Fruit fly (Drosophila melanogaster) whole organism, embryonic: ENCODE measurements around the gene scrib.
A peak's percentile ranks its signal among the peaks of the same experiment; 100 is the strongest.

Source experiments
- Ada2b ChIP-seq: fragments of 200-800 bp; sonication (Bioruptor generic); IDR thresholded peaks from 2 replicates; pipeline ENCODE4 v1.3.6; 2022; ENCODE audit warnings: missing biosample characterization, missing genetic modification characterization
- Awh ChIP-seq: fragments of 200-800 bp; sonication (Bioruptor generic); IDR thresholded peaks from 2 replicates; pipeline ENCODE4, ENCODE4 v1.3.6; 2022; ENCODE audit warnings: missing biosample characterization, missing genetic modification characterization
- CG10147 ChIP-seq: fragments of 200-800 bp; sonication (Bioruptor generic); optimal IDR thresholded peaks from 2 replicates; lab custom pipeline; 2019; ENCODE audit warnings: missing biosample characterization, mild to moderate bottlenecking, missing genetic modification characterization, moderate library complexity
- CG10209 ChIP-seq: fragments of 200-800 bp; sonication (Bioruptor generic); optimal IDR thresholded peaks from 3 replicates; lab custom pipeline; 2017; ENCODE audit warnings: missing biosample characterization, mild to moderate bottlenecking, missing genetic modification characterization, missing genetic modification reagents
- CG11695 ChIP-seq: fragments of 200-800 bp; sonication (Bioruptor generic); IDR thresholded peaks from 3 replicates; pipeline ENCODE4 v1.3.6; 2022; ENCODE audit warnings: missing biosample characterization, missing genetic modification characterization
- CG12219 ChIP-seq: fragments of 200-800 bp; sonication (Bioruptor generic); optimal IDR thresholded peaks from 3 replicates; lab custom pipeline; 2018; ENCODE audit warnings: missing biosample characterization, mild to moderate bottlenecking, missing genetic modification characterization
- CG13123 ChIP-seq: fragments of 200-800 bp; sonication (Bioruptor generic); optimal IDR thresholded peaks from 2 replicates; lab custom pipeline; 2016; ENCODE audit warnings: missing biosample characterization, missing genetic modification characterization
- CG15696 ChIP-seq: fragments of 200-800 bp; sonication (Bioruptor generic); optimal IDR thresholded peaks from 2 replicates; lab custom pipeline; 2019; ENCODE audit warnings: missing biosample characterization, mild to moderate bottlenecking, missing genetic modification characterization, moderate library complexity
- CG16779 ChIP-seq: fragments of 200-800 bp; sonication (Bioruptor generic); IDR thresholded peaks from 2 replicates; pipeline ENCODE4 v1.3.6; 2022; ENCODE audit warnings: missing biosample characterization, missing genetic modification characterization
- CG17186 ChIP-seq: fragments of 200-800 bp; sonication (Bioruptor generic); optimal IDR thresholded peaks from 3 replicates; lab custom pipeline; 2017; ENCODE audit warnings: missing biosample characterization, missing genetic modification reagents, missing genetic modification characterization
- CG30431 ChIP-seq: fragments of 200-800 bp; sonication (Bioruptor generic); optimal IDR thresholded peaks from 2 replicates; lab custom pipeline; 2017; ENCODE audit warnings: missing biosample characterization, missing genetic modification characterization
- CG31224 ChIP-seq: fragments of 200-800 bp; sonication (Bioruptor generic); IDR thresholded peaks from 2 replicates; pipeline ENCODE4 v1.3.6; 2022; ENCODE audit warnings: missing biosample characterization, missing genetic modification characterization
- CG6654 ChIP-seq: fragments of 200-800 bp; sonication (Bioruptor generic); optimal IDR thresholded peaks from 2 replicates; lab custom pipeline; 2017; ENCODE audit warnings: missing biosample characterization, mild to moderate bottlenecking, missing genetic modification characterization
- CG7556 ChIP-seq: fragments of 200-800 bp; sonication (Bioruptor generic); optimal IDR thresholded peaks from 2 replicates; lab custom pipeline; 2017; ENCODE audit warnings: missing biosample characterization, mild to moderate bottlenecking, missing genetic modification characterization
- CG7786 ChIP-seq: fragments of 200-800 bp; sonication (Bioruptor generic); optimal IDR thresholded peaks from 2 replicates; lab custom pipeline; 2016; ENCODE audit warnings: missing biosample characterization, missing genetic modification characterization
- CG7928 ChIP-seq: fragments of 200-800 bp; sonication (Bioruptor generic); optimal IDR thresholded peaks from 2 replicates; lab custom pipeline; 2017; ENCODE audit warnings: missing biosample characterization, mild to moderate bottlenecking, missing genetic modification characterization
- CG8089 ChIP-seq: fragments of 200-800 bp; sonication (Bioruptor generic); optimal IDR thresholded peaks from 3 replicates; lab custom pipeline; 2016; ENCODE audit warnings: missing biosample characterization, missing genetic modification characterization
- CG8290 ChIP-seq, 3 experiments: fragments of 200-800 bp; sonication (Bioruptor generic); optimal IDR thresholded peaks; 2 replicates each; lab custom pipeline; 2016 to 2019; ENCODE audit warnings: missing biosample characterization in 3 of 3, missing genetic modification characterization in 3 of 3, mild to moderate bottlenecking in 2 of 3, moderate library complexity in 1 of 3
- CG8765 ChIP-seq: fragments of 200-800 bp; sonication (Bioruptor generic); IDR thresholded peaks from 2 replicates; pipeline ENCODE4 v1.3.6; 2022; ENCODE audit warnings: missing biosample characterization, missing genetic modification characterization
- CG9215 ChIP-seq: fragments of 200-800 bp; sonication (Bioruptor generic); IDR thresholded peaks from 2 replicates; pipeline ENCODE4 v1.3.6; 2022; ENCODE audit warnings: missing biosample characterization, missing genetic modification characterization
- Camta ChIP-seq: fragments of 200-800 bp; sonication (Bioruptor generic); optimal IDR thresholded peaks from 2 replicates; lab custom pipeline; 2016; ENCODE audit warnings: missing biosample characterization, missing genetic modification characterization
- Dad ChIP-seq: fragments of 200-800 bp; sonication (Bioruptor generic); optimal IDR thresholded peaks from 3 replicates; lab custom pipeline; 2016; ENCODE audit warnings: missing biosample characterization, missing genetic modification characterization
- Dip2 ChIP-seq: fragments of 200-800 bp; sonication (Bioruptor generic); IDR thresholded peaks from 2 replicates; pipeline ENCODE4 v1.3.6; 2022; ENCODE audit warnings: missing biosample characterization, missing genetic modification characterization
- Doc2 ChIP-seq: fragments of 200-800 bp; sonication (Bioruptor generic); IDR thresholded peaks from 2 replicates; pipeline ENCODE4 v1.3.6; 2022; ENCODE audit warnings: missing biosample characterization, missing genetic modification characterization
- Eip74EF ChIP-seq, 2 experiments: fragments of 200-800 bp in 1 of 2; fragments of >200 bp in 1 of 2; sonication (Bioruptor generic) in 1 of 2; optimal IDR thresholded peaks; 2 replicates each; lab custom pipeline; 2017 to 2019; ENCODE audit warnings: missing biosample characterization in 2 of 2, missing genetic modification characterization in 2 of 2, mild to moderate bottlenecking in 1 of 2, moderate library complexity in 1 of 2
- Fer3 ChIP-seq: fragments of 200-800 bp; sonication (Bioruptor generic); optimal IDR thresholded peaks from 2 replicates; lab custom pipeline; 2018; ENCODE audit warnings: missing biosample characterization, mild to moderate bottlenecking, missing genetic modification characterization, moderate library complexity
- Hmr ChIP-seq: fragments of 200-800 bp; sonication (Bioruptor generic); optimal IDR thresholded peaks from 3 replicates; lab custom pipeline; 2017; ENCODE audit warnings: mild to moderate bottlenecking, missing biosample characterization, missing genetic modification reagents, missing genetic modification characterization
- Jarid2 ChIP-seq: fragments of 200-800 bp; sonication (Bioruptor generic); optimal IDR thresholded peaks from 3 replicates; lab custom pipeline; 2017; ENCODE audit warnings: mild to moderate bottlenecking, missing biosample characterization, missing genetic modification reagents, missing genetic modification characterization
- Lpt ChIP-seq: fragments of >200 bp; optimal IDR thresholded peaks from 2 replicates; lab custom pipeline; 2018; ENCODE audit warnings: missing biosample characterization, missing genetic modification characterization
- NC2α ChIP-seq: fragments of 200-800 bp; sonication (Bioruptor generic); optimal IDR thresholded peaks from 2 replicates; lab custom pipeline; 2016; ENCODE audit warnings: missing biosample characterization, missing genetic modification characterization
- NC2β ChIP-seq: fragments of 200-800 bp; sonication (Bioruptor generic); optimal IDR thresholded peaks from 2 replicates; lab custom pipeline; 2016; ENCODE audit warnings: missing biosample characterization, missing genetic modification characterization
- Spps ChIP-seq: fragments of 200-800 bp; sonication (Bioruptor generic); optimal IDR thresholded peaks from 2 replicates; lab custom pipeline; 2018; ENCODE audit warnings: missing biosample characterization, mild to moderate bottlenecking, missing genetic modification characterization
- bigmax ChIP-seq: fragments of 200-800 bp; sonication (Bioruptor generic); optimal IDR thresholded peaks from 2 replicates; lab custom pipeline; 2018; ENCODE audit warnings: missing biosample characterization, mild to moderate bottlenecking, missing genetic modification characterization
- dan ChIP-seq: fragments of 200-800 bp; sonication (Bioruptor generic); IDR thresholded peaks from 2 replicates; pipeline ENCODE4 v1.3.6; 2022; ENCODE audit warnings: missing biosample characterization, missing genetic modification characterization
- dati ChIP-seq: fragments of 200-800 bp; sonication (Bioruptor generic); IDR thresholded peaks from 2 replicates; pipeline ENCODE4 v1.3.6; 2022; ENCODE audit warnings: missing biosample characterization, missing genetic modification characterization
- disco-r ChIP-seq: fragments of 200-800 bp; sonication (Bioruptor generic); optimal IDR thresholded peaks from 2 replicates; lab custom pipeline; 2016; ENCODE audit warnings: missing biosample characterization, missing genetic modification characterization
- esg ChIP-seq: fragments of 200-800 bp; sonication (Bioruptor generic); conservative IDR thresholded peaks from 2 replicates; pipeline ENCODE4 v1.3.6; 2022; ENCODE audit warnings: missing biosample characterization, missing genetic modification characterization
- fru ChIP-seq: fragments of >200 bp; optimal IDR thresholded peaks from 2 replicates; lab custom pipeline; 2017
- kni ChIP-seq: fragments of 200-800 bp; sonication (Bioruptor generic); optimal IDR thresholded peaks from 3 replicates; lab custom pipeline; 2017; ENCODE audit warnings: mild to moderate bottlenecking, missing biosample characterization, missing genetic modification reagents, missing genetic modification characterization
- oc ChIP-seq: fragments of 200-800 bp; sonication (Bioruptor generic); optimal IDR thresholded peaks from 2 replicates; lab custom pipeline; 2018; ENCODE audit warnings: missing biosample characterization, mild to moderate bottlenecking, missing genetic modification characterization, moderate library complexity
- onecut ChIP-seq: fragments of 200-800 bp; sonication (Bioruptor generic); IDR thresholded peaks from 2 replicates; pipeline ENCODE4 v1.3.6; 2022; ENCODE audit warnings: missing biosample characterization, missing genetic modification characterization
- otp ChIP-seq: fragments of 200-800 bp; sonication (Bioruptor generic); IDR thresholded peaks from 3 replicates; pipeline ENCODE4, ENCODE4 v1.3.6; 2022; ENCODE audit warnings: missing biosample characterization, missing genetic modification characterization
- run ChIP-seq: fragments of 200-800 bp; sonication (Bioruptor generic); optimal IDR thresholded peaks from 3 replicates; lab custom pipeline; 2018; ENCODE audit warnings: missing biosample characterization, mild to moderate bottlenecking, missing genetic modification characterization
- salm ChIP-seq: fragments of 200-800 bp; sonication (Bioruptor generic); optimal IDR thresholded peaks from 2 replicates; lab custom pipeline; 2018; ENCODE audit warnings: missing biosample characterization, mild to moderate bottlenecking, missing genetic modification characterization
- sd ChIP-seq: fragments of 200-800 bp; sonication (Bioruptor generic); optimal IDR thresholded peaks from 3 replicates; lab custom pipeline; 2018; ENCODE audit warnings: missing biosample characterization, mild to moderate bottlenecking, missing genetic modification characterization, moderate library complexity
- seq ChIP-seq: fragments of 200-800 bp; sonication (Bioruptor generic); IDR thresholded peaks from 2 replicates; pipeline ENCODE4 v1.3.6; 2022; ENCODE audit warnings: missing biosample characterization, missing genetic modification characterization
- sob ChIP-seq: fragments of 200-800 bp; sonication (Bioruptor generic); IDR thresholded peaks from 2 replicates; pipeline ENCODE4 v1.3.6; 2022; ENCODE audit warnings: missing biosample characterization, missing genetic modification characterization
- tgo ChIP-seq: fragments of 200-800 bp; sonication (Bioruptor generic); IDR thresholded peaks from 3 replicates; pipeline ENCODE4 v1.3.6; 2022; ENCODE audit warnings: missing biosample characterization, missing genetic modification characterization
- vvl ChIP-seq: fragments of 200-800 bp; sonication (Bioruptor generic); IDR thresholded peaks from 2 replicates; pipeline ENCODE4 v1.3.6; 2022; ENCODE audit warnings: missing biosample characterization, missing genetic modification characterization
- z ChIP-seq: fragments of 200-800 bp; sonication (Bioruptor generic); IDR thresholded peaks from 3 replicates; pipeline ENCODE4 v1.3.6; 2022; ENCODE audit warnings: missing biosample characterization, missing genetic modification characterization

Gene scrib

dm6 chr3R:26633010-26633409 is 96.9 kb downstream of the scrib start (continued):
- TF ChIP-seq CG6654 (no peak), Awh (GFP tag; lab: Robert Waterston, UW) (0 out of 2 replicates have a peak, but pooled peaks have one; percentile 15), vvl (GFP tag; lab: Robert Waterston, UW) (peak; percentile 61; the same call in 1 of the 2 replicates), run (no peak), sob (GFP tag; lab: Robert Waterston, UW) (no peak), CG10147 (GFP tag; lab: Kevin White, UChicago) (no peak), Doc2 (no peak), fru (lab: Kevin White, UChicago) (no peak), CG16779 (GFP tag; lab: Robert Waterston, UW) (no peak), dati (GFP tag; lab: Robert Waterston, UW) (no peak), CG13123 (GFP tag; lab: Kevin White, UChicago) (no peak), CG7556 (GFP tag; lab: Kevin White, UChicago) (no peak), z (GFP tag; lab: Robert Waterston, UW) (no peak), CG11695 (GFP tag; lab: Robert Waterston, UW) (no peak), CG17186 (no peak), CG8290 (GFP tag; optimal IDR thresholded peaks at IDR 0.05; lab: Kevin White, UChicago) (no peak), CG8290 (tag; optimal IDR thresholded peaks at IDR 0.05; lab: Kevin White, UChicago) (no peak), Dad (GFP tag; lab: Kevin White, UChicago) (no peak), sd (tag; lab: Kevin White, UChicago) (peak; percentile 82), onecut (GFP tag; lab: Robert Waterston, UW) (peak; percentile 43), CG10209 (GFP tag; lab: Kevin White, UChicago) (no peak), CG7928 (no peak), esg (GFP tag; lab: Robert Waterston, UW) (no peak), CG12219 (no peak), Dip2 (GFP tag; lab: Robert Waterston, UW) (no peak), salm (tag; lab: Kevin White, UChicago) (no peak), CG7786 (GFP tag; lab: Kevin White, UChicago) (no peak), CG31224 (GFP tag; lab: Robert Waterston, UW) (no peak), dan (no peak), NC2α (GFP tag; lab: Kevin White, UChicago) (no peak), Lpt (GFP tag; lab: Kevin White, UChicago) (no peak), CG30431 (GFP tag; lab: Kevin White, UChicago) (no peak), CG15696 (tag; lab: Kevin White, UChicago) (no peak), Fer3 (tag; lab: Kevin White, UChicago) (no peak)

DNA sequence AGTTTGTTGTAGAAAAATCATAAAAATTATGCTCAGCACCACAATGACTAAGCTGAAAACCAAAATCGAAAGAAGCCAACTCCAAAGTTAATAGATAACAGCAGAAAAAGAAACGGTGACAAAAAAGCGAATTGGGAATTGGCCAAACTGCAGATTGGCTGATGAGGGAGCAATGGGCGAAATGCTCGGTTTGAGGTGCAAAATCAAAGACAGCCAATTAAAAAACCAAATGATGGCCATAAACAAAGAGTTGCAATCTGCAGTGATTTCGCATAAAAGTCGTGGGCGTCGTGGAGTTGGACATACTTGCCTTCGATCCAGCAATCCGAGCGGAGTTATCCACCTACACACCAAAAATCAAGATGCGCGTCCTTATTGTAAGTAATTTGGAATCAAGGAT is 97.3 kb downstream of the scrib start, which contains the start of gene TwdlH:
TSS of gene TwdlH (plus strand) at position 301 of the 400 bp plus-strand sequence.
- TF ChIP-seq Ada2b (GFP tag; lab: Robert Waterston, UW) (no peak), Eip74EF (GFP tag; optimal IDR thresholded peaks at IDR 0.05; lab: Kevin White, UChicago) (no peak), kni (GFP tag; lab: Kevin White, UChicago) (no peak), CG9215 (no peak), CG8765 (GFP tag; lab: Robert Waterston, UW) (no peak), disco-r (GFP tag; lab: Kevin White, UChicago) (no peak), Hmr (GFP tag; lab: Kevin White, UChicago) (no peak), Spps (tag; lab: Kevin White, UChicago) (no peak), seq (GFP tag; lab: Robert Waterston, UW) (no peak), CG8089 (GFP tag; lab: Kevin White, UChicago) (no peak), NC2β (GFP tag; lab: Kevin White, UChicago) (no peak), bigmax (no peak), Camta (GFP tag; lab: Kevin White, UChicago) (no peak), oc (tag; lab: Kevin White, UChicago) (no peak), Jarid2 (GFP tag; lab: Kevin White, UChicago) (no peak), otp (GFP tag; lab: Robert Waterston, UW) (no peak), tgo (no peak)
- TF ChIP-seq, all 482 proteins: peak for 0
